Fruit fly (Drosophila melanogaster): ENCODE measurements around the gene CG9777.

Gene CG9777

DNA sequence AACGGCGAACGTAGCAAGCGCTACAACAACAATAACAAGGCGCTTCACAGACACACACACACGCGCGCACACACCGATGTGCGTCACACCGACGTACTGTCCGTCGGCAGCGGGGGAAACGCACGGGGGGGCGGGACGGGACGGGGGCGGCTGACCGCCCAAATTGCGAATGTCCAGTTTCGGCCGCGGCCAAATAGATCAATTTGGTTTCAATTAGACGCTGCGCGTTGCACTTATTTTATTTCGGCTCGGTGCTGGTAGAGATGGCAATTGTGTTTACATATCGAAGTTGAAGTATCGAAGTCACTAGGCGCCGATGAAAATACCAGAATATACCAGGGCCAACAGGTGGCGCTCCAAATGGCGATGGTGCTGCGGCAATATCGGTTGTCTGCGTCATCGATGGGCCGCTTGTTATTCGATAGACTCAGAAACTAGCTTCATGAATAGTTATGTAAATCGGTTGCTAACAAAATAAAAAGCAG, 5.1 kb upstream of the CG9777 start, which contains the start of gene Rok (continued):
- no peak for TF ChIP-seq tll (GFP tag; optimal IDR thresholded peaks at IDR 0.05)
- TF ChIP-seq Adf1 (GFP tag; IDR thresholded peaks at IDR 0.05), result peak; percentile 53
- TF ChIP-seq sc (optimal IDR thresholded peaks at IDR 0.05), result no peak
- TF ChIP-seq sc (GFP tag; optimal IDR thresholded peaks at IDR 0.05), result no peak
- TF ChIP-seq fd102C (GFP tag; optimal IDR thresholded peaks at IDR 0.05), result no peak
- peak; percentile 44; the same call in 1 of the 2 replicates for TF ChIP-seq slbo (GFP tag; IDR thresholded peaks at IDR 0.05)
- TF ChIP-seq Sry-δ (GFP tag; optimal IDR thresholded peaks at IDR 0.05), result peak; percentile 95
- TF ChIP-seq chinmo (GFP tag; IDR thresholded peaks at IDR 0.05; ENCODE audit: partially characterized antibody), result peak; percentile 76; the same call in 3 of the 4 replicates
- TF ChIP-seq sob (GFP tag; IDR thresholded peaks at IDR 0.05), result no peak
- no peak for TF ChIP-seq ftz-f1 (GFP tag; optimal IDR thresholded peaks at IDR 0.05)
- peak; percentile 96; the same call in 2 of the 3 replicates for TF ChIP-seq CG11560 (tag; IDR thresholded peaks at IDR 0.05)
- TF ChIP-seq CG32532 (GFP tag; IDR thresholded peaks at IDR 0.05), result no peak
- TF ChIP-seq Rfx (GFP tag; IDR thresholded peaks at IDR 0.05), result peak; percentile 26; the same call in 1 of the 2 replicates
- no peak for TF ChIP-seq salm (tag; optimal IDR thresholded peaks at IDR 0.05)
- TF ChIP-seq CG2875 (GFP tag; optimal IDR thresholded peaks at IDR 0.05), result no peak
- no peak for TF ChIP-seq ab (GFP tag; optimal IDR thresholded peaks at IDR 0.05)
- TF ChIP-seq psq (GFP tag; optimal IDR thresholded peaks at IDR 0.05), result no peak
- TF ChIP-seq chif (GFP tag; optimal IDR thresholded peaks at IDR 0.05), result no peak
- TF ChIP-seq CG4328 (GFP tag; optimal IDR thresholded peaks at IDR 0.05), result no peak
- TF ChIP-seq CG2129 (GFP tag; IDR thresholded peaks at IDR 0.05; ENCODE audit: partially characterized antibody), result peak; percentile 59
- TF ChIP-seq CG13624 (GFP tag; optimal IDR thresholded peaks at IDR 0.05), result no peak
- TF ChIP-seq Drgx (GFP tag; IDR thresholded peaks at IDR 0.05), result no peak
- TF ChIP-seq NFAT (GFP tag; IDR thresholded peaks at IDR 0.05), result 0 out of 2 replicates have a peak, but pooled peaks have one; percentile 32
- peak; percentile 42 for TF ChIP-seq CG6854 (GFP tag; optimal IDR thresholded peaks at IDR 0.05)
- no peak for TF ChIP-seq grau (tag; optimal IDR thresholded peaks at IDR 0.05)
- TF ChIP-seq CG11696 (GFP tag; IDR thresholded peaks at IDR 0.05), result no peak
- TF ChIP-seq pros (GFP tag; optimal IDR thresholded peaks at IDR 0.05), result no peak
- TF ChIP-seq Mad (GFP tag; optimal IDR thresholded peaks at IDR 0.05), result no peak
- no peak for TF ChIP-seq gem (tag; optimal IDR thresholded peaks at IDR 0.05)
- TF ChIP-seq Myb (GFP tag; optimal IDR thresholded peaks at IDR 0.05), result peak; percentile 16
- TF ChIP-seq CG2116 (GFP tag; optimal IDR thresholded peaks at IDR 0.05), result no peak
- TF ChIP-seq CG3995 (GFP tag; optimal IDR thresholded peaks at IDR 0.05), result no peak
- no peak for TF ChIP-seq corto (GFP tag; optimal IDR thresholded peaks at IDR 0.05)
- TF ChIP-seq Atf3 (GFP tag; optimal IDR thresholded peaks at IDR 0.05), result no peak
- TF ChIP-seq Eip74EF (GFP tag; optimal IDR thresholded peaks at IDR 0.05), result no peak
- peak; percentile 46 for TF ChIP-seq CG17186 (GFP tag; optimal IDR thresholded peaks at IDR 0.05)
- no peak for TF ChIP-seq jing (GFP tag; optimal IDR thresholded peaks at IDR 0.05)
- peak; percentile 27 for TF ChIP-seq stwl (tag; optimal IDR thresholded peaks at IDR 0.05)
- no peak for TF ChIP-seq pb (GFP tag; optimal IDR thresholded peaks at IDR 0.05)
- peak; percentile 18; the same call in 1 of the 3 replicates for TF ChIP-seq Aef1 (GFP tag; IDR thresholded peaks at IDR 0.05)
- no peak for TF ChIP-seq CoRest (tag; optimal IDR thresholded peaks at IDR 0.05)
- TF ChIP-seq CG2678 (tag; optimal IDR thresholded peaks at IDR 0.05), result no peak
- no peak for TF ChIP-seq scrt (GFP tag; optimal IDR thresholded peaks at IDR 0.05)
- TF ChIP-seq run (tag; optimal IDR thresholded peaks at IDR 0.05), result no peak
- no peak for TF ChIP-seq CG1647 (GFP tag; optimal IDR thresholded peaks at IDR 0.05)
- TF ChIP-seq Rx (GFP tag; IDR thresholded peaks at IDR 0.05), result no peak
- TF ChIP-seq Nf-YA (GFP tag; IDR thresholded peaks at IDR 0.05), result no peak
- no peak for TF ChIP-seq zfh1 (GFP tag; IDR thresholded peaks at IDR 0.05)
- TF ChIP-seq CkIIα-i1 (GFP tag; IDR thresholded peaks at IDR 0.05), result no peak
- TF ChIP-seq wor (GFP tag; IDR thresholded peaks at IDR 0.05), result no peak
- no peak for TF ChIP-seq Hr3 (GFP tag; optimal IDR thresholded peaks at IDR 0.05)
